Worm (Caenorhabditis elegans) whole organism, L4 larva: Measurements from ENCODE around the gene pqbp-1.1.

ENCODE experiments used
- F10B5.3 ChIP-seq: sonication (generic microtip); optimal IDR thresholded peaks from 2 replicates; lab custom pipeline; 2016; ENCODE audit warnings: mild to moderate bottlenecking, missing genetic modification characterization, missing compliant biosample characterization
- F44E2.7 ChIP-seq: fragments of 200-800 bp; sonication (Bioruptor generic); IDR thresholded peaks from 2 replicates; pipeline ENCODE4 v2.1.2; 2022; ENCODE audit warnings: missing genetic modification characterization, missing compliant biosample characterization
- Y48G9A.11 ChIP-seq: fragments of 200-800 bp; sonication (Bioruptor generic); IDR thresholded peaks from 2 replicates; pipeline ENCODE4 v1.3.6; 2022; ENCODE audit warnings: missing genetic modification reagents, missing genetic modification characterization, missing compliant biosample characterization
- aha-1 ChIP-seq: fragments of 150-350 bp; peaks from one replicate; lab custom pipeline; 2014; ENCODE audit warnings: missing biosample characterization, missing genetic modification characterization
- cey-2 ChIP-seq: sonication (generic microtip); optimal IDR thresholded peaks from 3 replicates; lab custom pipeline; 2017; ENCODE audit warnings: missing genetic modification characterization, mild to moderate bottlenecking, missing compliant biosample characterization, antibody characterized with exemption, borderline replicate concordance; ENCODE audit not compliant: insufficient read depth
- ctbp-1 ChIP-seq: fragments of 200-800 bp; sonication (Bioruptor generic); IDR thresholded peaks from 2 replicates; pipeline ENCODE4 v1.3.6; 2022; ENCODE audit warnings: missing genetic modification reagents, missing genetic modification characterization, missing compliant biosample characterization
- daf-16 ChIP-seq, 3 experiments: sonication (generic microtip); optimal IDR thresholded peaks; 2 replicates each; lab custom pipeline; 2016 to 2017; ENCODE audit warnings: missing genetic modification characterization in 3 of 3, missing genetic modification reagents in 3 of 3, mild to moderate bottlenecking in 2 of 3, missing compliant biosample characterization in 2 of 3, missing biosample characterization in 1 of 3, moderate library complexity in 1 of 3
- daf-8 ChIP-seq: fragments of 200-800 bp; sonication (Bioruptor generic); IDR thresholded peaks from 2 replicates; pipeline ENCODE4 v1.3.6; 2022; ENCODE audit warnings: missing genetic modification characterization, missing compliant biosample characterization
- dmd-6 ChIP-seq: fragments of 200-800 bp; sonication (Bioruptor generic); IDR thresholded peaks from 2 replicates; pipeline ENCODE4 v1.3.6; 2022; ENCODE audit warnings: missing genetic modification reagents, missing genetic modification characterization, missing compliant biosample characterization
- dmd-9 ChIP-seq: fragments of 200-800 bp; sonication (Bioruptor generic); IDR thresholded peaks from 2 replicates; pipeline ENCODE4 v1.3.6; 2022; ENCODE audit warnings: missing genetic modification reagents, missing genetic modification characterization, missing compliant biosample characterization
- dve-1 ChIP-seq: sonication (generic microtip); optimal IDR thresholded peaks from 2 replicates; lab custom pipeline; 2017; ENCODE audit warnings: antibody characterized with exemption, mild to moderate bottlenecking, missing genetic modification characterization, missing compliant biosample characterization; ENCODE audit not compliant: insufficient read depth
- egl-43 ChIP-seq: fragments of 200-800 bp; sonication (Bioruptor generic); IDR thresholded peaks from 2 replicates; pipeline ENCODE4 v1.3.6; 2022; ENCODE audit warnings: missing genetic modification reagents, missing genetic modification characterization, missing compliant biosample characterization
- hlh-30 ChIP-seq: sonication (generic microtip); optimal IDR thresholded peaks from 2 replicates; lab custom pipeline; 2017; ENCODE audit warnings: antibody characterized with exemption, mild to moderate bottlenecking, missing genetic modification characterization, missing compliant biosample characterization; ENCODE audit not compliant: insufficient read depth
- hmg-1.1 ChIP-seq: fragments of 200-800 bp; sonication (Bioruptor generic); IDR thresholded peaks from 2 replicates; pipeline ENCODE4 v1.3.6; 2022; ENCODE audit warnings: missing genetic modification reagents, missing genetic modification characterization, missing compliant biosample characterization
- lin-39 ChIP-seq: fragments of 150-350 bp; optimal IDR thresholded peaks from 2 replicates; lab custom pipeline; 2014; ENCODE audit warnings: missing biosample characterization, missing genetic modification reagents, missing genetic modification characterization
- lir-3 ChIP-seq: sonication (generic microtip); optimal IDR thresholded peaks from 2 replicates; lab custom pipeline; 2016; ENCODE audit warnings: mild to moderate bottlenecking, missing genetic modification characterization, missing compliant biosample characterization
- lsy-2 ChIP-seq, 2 experiments: fragments of 150-350 bp in 1 of 2; sonication (generic microtip) in 1 of 2; optimal IDR thresholded peaks; 2 replicates each; lab custom pipeline; 2014 to 2017; ENCODE audit warnings: missing biosample characterization in 2 of 2, missing genetic modification characterization in 2 of 2
- mdl-1 ChIP-seq, 2 experiments: fragments of 150-350 bp in 1 of 2; sonication (generic microtip) in 1 of 2; optimal IDR thresholded peaks; 2 replicates each; lab custom pipeline; 2014 to 2017; ENCODE audit warnings: missing biosample characterization in 2 of 2, missing genetic modification characterization in 2 of 2
- mdt-29 ChIP-seq: fragments of 200-800 bp; sonication (Bioruptor generic); IDR thresholded peaks from 2 replicates; pipeline ENCODE4 v1.3.6; 2022; ENCODE audit warnings: missing genetic modification reagents, missing genetic modification characterization, missing compliant biosample characterization
- mes-2 ChIP-seq: sonication (generic microtip); optimal IDR thresholded peaks from 2 replicates; lab custom pipeline; 2016; ENCODE audit warnings: missing genotype, mild to moderate bottlenecking, missing genetic modification characterization, missing compliant biosample characterization; ENCODE audit not compliant: poor library complexity, severe bottlenecking
- nhr-10 ChIP-seq: fragments of 150-350 bp; optimal IDR thresholded peaks from 2 replicates; lab custom pipeline; 2014; ENCODE audit warnings: missing biosample characterization, missing genetic modification characterization
- nhr-102 ChIP-seq: sonication (generic microtip); optimal IDR thresholded peaks from 2 replicates; lab custom pipeline; 2016; ENCODE audit warnings: mild to moderate bottlenecking, missing genetic modification characterization, moderate library complexity, missing compliant biosample characterization
- nhr-28 ChIP-seq: fragments of 150-350 bp; optimal IDR thresholded peaks from 2 replicates; lab custom pipeline; 2014; ENCODE audit warnings: missing biosample characterization, missing genetic modification characterization
- nhr-48 ChIP-seq: sonication (generic microtip); optimal IDR thresholded peaks from 2 replicates; lab custom pipeline; 2016; ENCODE audit warnings: mild to moderate bottlenecking, missing genetic modification characterization, missing compliant biosample characterization
- nhr-6 ChIP-seq: fragments of 150-350 bp; optimal IDR thresholded peaks from 2 replicates; lab custom pipeline; 2014; ENCODE audit warnings: missing biosample characterization, missing genetic modification characterization
- php-3 ChIP-seq: fragments of 200-800 bp; sonication (Bioruptor generic); IDR thresholded peaks from 2 replicates; pipeline ENCODE4 v1.3.6; 2022; ENCODE audit warnings: missing genetic modification reagents, missing genetic modification characterization, missing compliant biosample characterization
- pqm-1 ChIP-seq: sonication (generic microtip); optimal IDR thresholded peaks from 2 replicates; lab custom pipeline; 2017; ENCODE audit warnings: missing biosample characterization, missing genetic modification characterization
- snpc-1.2 ChIP-seq: fragments of 200-800 bp; sonication (Bioruptor generic); IDR thresholded peaks from 2 replicates; pipeline ENCODE4 v1.3.6; 2022; ENCODE audit warnings: missing genetic modification reagents, missing genetic modification characterization, missing compliant biosample characterization
- tra-1 ChIP-seq: fragments of 200-800 bp; sonication (Bioruptor generic); IDR thresholded peaks from 2 replicates; pipeline ENCODE4 v1.3.6; 2022; ENCODE audit warnings: missing genetic modification reagents, missing genetic modification characterization, missing compliant biosample characterization
- unc-39 ChIP-seq: sonication (generic microtip); optimal IDR thresholded peaks from 2 replicates; lab custom pipeline; 2017; ENCODE audit warnings: missing biosample characterization, missing genetic modification characterization
- unc-62 ChIP-seq, 3 experiments: fragments of 150-350 bp in 1 of 3; sonication (generic microtip); optimal IDR thresholded peaks in 2 of 3; peaks in 1 of 3; 1 replicate in 1 of 3; 2 replicates in 2 of 3; lab custom pipeline; 2014 to 2017; ENCODE audit warnings: missing biosample characterization in 3 of 3, missing genetic modification characterization in 3 of 3, missing genetic modification reagents in 3 of 3, missing genotype in 1 of 3
- ztf-7 ChIP-seq: fragments of 150-350 bp; optimal IDR thresholded peaks from 2 replicates; lab custom pipeline; 2014; ENCODE audit warnings: missing biosample characterization, missing genetic modification characterization

pqbp-1.1 gene

DNA sequence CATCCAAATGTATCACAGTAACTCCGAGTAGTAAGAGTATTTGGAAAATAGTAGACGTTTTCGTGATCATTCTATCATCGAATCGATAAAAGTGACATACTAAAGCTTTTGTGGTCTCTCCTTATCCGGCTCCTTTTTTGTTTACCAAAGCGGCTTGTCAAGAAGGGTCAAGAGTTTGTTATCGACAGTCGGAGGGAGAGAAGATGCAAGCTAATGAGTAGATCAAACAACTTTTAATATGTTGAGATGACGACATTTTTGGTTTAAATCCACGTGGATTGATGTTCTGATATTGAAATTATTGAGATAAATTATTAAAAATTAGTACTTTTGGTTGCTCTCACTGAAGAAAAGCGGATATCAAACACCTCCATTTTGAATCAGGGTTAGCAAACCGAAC is 29.9 kb upstream of the pqbp-1.1 start, which contains the start of gene T21D12.7:
Gene T21D12.7, minus strand, starts transcription at position 101 of the 400 bp plus-strand sequence.
- no peak for TF ChIP-seq F44E2.7 (GFP tag; lab: Robert Waterston, UW)
- no peak for TF ChIP-seq php-3
- no peak for TF ChIP-seq tra-1
- no peak for TF ChIP-seq unc-39 (tag; lab: Kevin White, UChicago)
- no peak for TF ChIP-seq mdl-1 (tag; optimal IDR thresholded peaks at IDR 0.05; lab: Kevin White, UChicago)

DNA sequence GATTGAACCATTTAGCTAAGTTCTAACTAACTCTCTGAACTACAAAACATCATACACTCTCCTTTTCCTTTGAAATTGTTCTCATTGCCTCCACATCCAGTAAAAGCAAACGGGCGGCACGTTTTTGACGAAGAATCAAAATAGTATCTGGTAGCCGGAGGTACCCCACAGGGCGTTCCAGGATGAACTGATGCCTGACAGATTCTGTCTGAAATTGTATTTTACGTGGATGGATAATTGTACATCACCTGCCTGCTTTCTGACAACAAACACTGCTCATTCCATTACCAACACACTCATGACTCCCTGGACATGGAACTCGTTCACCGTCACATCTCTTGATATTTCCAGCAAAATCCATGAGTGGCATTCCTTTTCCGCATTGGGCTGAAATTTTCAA is 28.9 kb upstream of the pqbp-1.1 start:
- TF ChIP-seq nhr-102 (tag; lab: Kevin White, UChicago) (no peak), unc-62 (GFP tag; optimal IDR thresholded peaks at IDR 0.05 in 1 of 2; lab: Kevin White, UChicago) (peak in 1 of 2 experiments; percentile 89), unc-62 (tag; optimal IDR thresholded peaks at IDR 0.05; lab: Kevin White, UChicago) (no peak)
- TF ChIP-seq, all 104 proteins: peak for 1

DNA sequence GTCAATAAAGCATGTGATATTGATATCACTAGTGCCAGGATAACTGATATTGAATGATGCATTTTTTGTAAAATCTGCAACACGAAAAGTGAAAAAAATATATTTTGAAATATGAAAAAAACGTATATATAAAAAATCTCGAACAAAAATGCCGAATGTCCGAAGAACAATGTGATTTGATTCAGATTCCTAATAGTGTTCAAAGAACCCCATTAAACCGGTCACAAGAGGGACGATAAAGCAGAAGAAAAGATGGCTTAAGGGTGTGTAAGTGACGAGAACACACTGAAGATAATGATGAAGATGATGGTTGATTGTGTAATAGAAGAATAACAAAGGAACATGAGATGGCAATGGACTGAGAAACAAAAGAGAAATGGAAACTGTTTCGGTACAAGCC is 26.5 kb upstream of the pqbp-1.1 start, which contains the start of gene T21D12.14:
Gene T21D12.14, minus strand, starts transcription at position 101 of the 400 bp plus-strand sequence.
- TF ChIP-seq unc-62 (GFP tag; optimal IDR thresholded peaks at IDR 0.05 in 1 of 2; lab: Kevin White, UChicago), result peak in 1 of 2 experiments; percentile 89
- no peak for TF ChIP-seq unc-62 (tag; optimal IDR thresholded peaks at IDR 0.05; lab: Kevin White, UChicago)
- peak; percentile 22 for TF ChIP-seq hlh-30
- no peak for TF ChIP-seq lir-3 (tag; lab: Kevin White, UChicago)

DNA sequence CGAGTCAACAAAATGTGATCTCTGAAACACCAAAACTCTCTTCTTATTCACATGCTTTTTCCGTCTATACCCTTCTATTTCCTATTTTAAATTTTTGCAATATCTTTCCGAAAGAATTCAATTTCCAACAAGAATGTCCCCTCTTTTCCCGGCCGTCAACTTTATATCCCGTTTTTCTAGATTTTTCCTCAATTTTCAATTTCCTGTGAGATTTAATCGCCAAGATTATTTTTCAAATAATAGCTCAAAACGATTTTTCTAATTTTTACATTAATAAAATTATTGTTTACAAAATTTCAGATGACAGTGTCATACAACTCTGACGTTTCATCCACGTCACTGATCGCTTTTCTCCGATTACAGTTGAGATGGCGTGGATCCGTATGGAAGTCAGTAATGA is 21.9 kb upstream of the pqbp-1.1 start, which contains the start of gene best-19:
Gene best-19, plus strand, starts transcription at position 301 of the 400 bp plus-strand sequence.
- TF ChIP-seq ztf-7 (no peak), pqm-1 (no peak), nhr-10 (tag; lab: Kevin White, UChicago) (no peak), ctbp-1 (GFP tag; lab: Robert Waterston, UW) (no peak), Y48G9A.11 (GFP tag; lab: Robert Waterston, UW) (no peak), dmd-9 (GFP tag; lab: Robert Waterston, UW) (no peak), daf-16 (GFP tag; optimal IDR thresholded peaks at IDR 0.05; lab: Kevin White, UChicago) (no peak), daf-16 (tag; optimal IDR thresholded peaks at IDR 0.05; lab: Kevin White, UChicago) (no peak), egl-43 (GFP tag; lab: Robert Waterston, UW) (no peak), lir-3 (tag; lab: Kevin White, UChicago) (no peak), nhr-48 (tag; lab: Kevin White, UChicago) (no peak), snpc-1.2 (GFP tag; lab: Robert Waterston, UW) (no peak)

DNA sequence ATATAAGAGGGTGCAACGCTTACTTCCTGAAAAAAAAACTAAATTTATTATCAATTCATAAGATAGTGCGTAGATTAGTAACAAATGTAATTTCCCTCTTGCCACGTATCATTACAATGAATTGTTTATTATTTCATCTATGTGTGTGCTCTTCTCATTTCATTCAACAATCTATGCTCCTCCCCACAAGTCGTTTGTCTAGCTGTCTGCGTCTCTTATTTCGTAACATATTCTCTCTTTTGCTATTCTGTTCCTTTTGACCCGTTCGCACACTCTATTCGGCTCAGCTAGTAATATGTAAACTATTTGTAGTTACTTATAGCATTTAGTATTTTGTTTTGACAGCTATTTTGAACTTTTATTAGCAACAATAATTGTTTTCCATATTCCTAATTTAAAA is 20.5 kb upstream of the pqbp-1.1 start:
- TF ChIP-seq lsy-2 (tag; optimal IDR thresholded peaks at IDR 0.05; lab: Kevin White, UChicago) (peak in 1 of 2 experiments; percentile 44), F10B5.3 (tag; lab: Kevin White, UChicago) (no peak), mdt-29 (no peak), daf-8 (GFP tag; lab: Robert Waterston, UW) (no peak), nhr-6 (tag; lab: Kevin White, UChicago) (peak; percentile 5), dve-1 (tag; lab: Kevin White, UChicago) (peak; percentile 62), daf-16 (GFP tag; optimal IDR thresholded peaks at IDR 0.05; lab: Kevin White, UChicago) (no peak), daf-16 (tag; optimal IDR thresholded peaks at IDR 0.05; lab: Kevin White, UChicago) (peak; percentile 67), lin-39 (no peak), mes-2 (tag; lab: Kevin White, UChicago) (peak; percentile 35), nhr-28 (peak; percentile 12), cey-2 (tag; lab: Kevin White, UChicago) (no peak), unc-62 (GFP tag; optimal IDR thresholded peaks at IDR 0.05 in 1 of 2; lab: Kevin White, UChicago) (peak in 1 of 2 experiments; percentile 61), unc-62 (tag; optimal IDR thresholded peaks at IDR 0.05; lab: Kevin White, UChicago) (no peak), aha-1 (tag; lab: Kevin White, UChicago) (peak; percentile 93), dmd-6 (GFP tag; lab: Robert Waterston, UW) (no peak), hmg-1.1 (GFP tag; lab: Robert Waterston, UW) (peak; percentile 18; the same call in 1 of the 2 replicates)
- TF ChIP-seq, all 104 proteins: peak for 9
